Worm (Caenorhabditis elegans) whole organism, early embryonic: ENCODE results near the gene cest-8.

ENCODE experiments used
- B0310.2 ChIP-seq: sonication (generic microtip); optimal IDR thresholded peaks from 2 replicates; lab custom pipeline; 2016; ENCODE audit warnings: mild to moderate bottlenecking, missing genetic modification characterization, missing compliant biosample characterization
- F13C5.2 ChIP-seq: sonication (generic microtip); optimal IDR thresholded peaks from 2 replicates; lab custom pipeline; 2017; ENCODE audit warnings: mild to moderate bottlenecking, missing genetic modification characterization, inconsistent platforms, missing compliant biosample characterization
- aly-1 ChIP-seq: sonication (generic microtip); optimal IDR thresholded peaks from 2 replicates; lab custom pipeline; 2016; ENCODE audit warnings: missing genetic modification characterization, missing compliant biosample characterization
- ama-1 ChIP-seq: fragments of 150-350 bp; optimal IDR thresholded peaks from 2 replicates; lab custom pipeline; 2014
- ceh-13 ChIP-seq: fragments of 200-800 bp; sonication (Bioruptor generic); optimal IDR thresholded peaks from 2 replicates; lab custom pipeline; 2018; ENCODE audit warnings: mild to moderate bottlenecking, missing genetic modification characterization, missing compliant biosample characterization
- ceh-36 ChIP-seq: sonication (generic microtip); optimal IDR thresholded peaks from 2 replicates; lab custom pipeline; 2016; ENCODE audit warnings: missing genetic modification characterization, inconsistent platforms, missing compliant biosample characterization
- ets-7 ChIP-seq: sonication (generic microtip); optimal IDR thresholded peaks from 2 replicates; lab custom pipeline; 2016; ENCODE audit warnings: missing genotype, missing genetic modification characterization, missing compliant biosample characterization
- flt-1 ChIP-seq: fragments of 200-800 bp; sonication (Bioruptor generic); IDR thresholded peaks from 2 replicates; pipeline ENCODE4 v1.3.6; 2022; ENCODE audit warnings: missing genetic modification characterization, missing compliant biosample characterization
- hmbx-1 ChIP-seq: sonication (generic microtip); optimal IDR thresholded peaks from 2 replicates; lab custom pipeline; 2016; ENCODE audit warnings: mild to moderate bottlenecking, missing genetic modification characterization, missing compliant biosample characterization
- hmg-4 ChIP-seq: fragments of 200-800 bp; sonication (Bioruptor generic); optimal IDR thresholded peaks from 2 replicates; lab custom pipeline; 2018; ENCODE audit warnings: mild to moderate bottlenecking, missing genetic modification characterization, missing compliant biosample characterization
- hnd-1 ChIP-seq: sonication (generic microtip); optimal IDR thresholded peaks from 2 replicates; lab custom pipeline; 2016; ENCODE audit warnings: missing genetic modification characterization, missing compliant biosample characterization
- pes-1 ChIP-seq: fragments of 200-800 bp; sonication (Bioruptor generic); IDR thresholded peaks from 2 replicates; pipeline ENCODE4 v1.3.6; 2022; ENCODE audit warnings: missing genetic modification reagents, missing genetic modification characterization, missing compliant biosample characterization
- scrt-1 ChIP-seq: fragments of 200-800 bp; sonication (Bioruptor generic); IDR thresholded peaks from 2 replicates; pipeline ENCODE4 v1.3.6; 2022; ENCODE audit warnings: missing genetic modification characterization, missing compliant biosample characterization
- sea-1 ChIP-seq: fragments of 200-800 bp; sonication (Bioruptor generic); conservative IDR thresholded peaks from 2 replicates; pipeline ENCODE4 v1.3.6; 2022; ENCODE audit warnings: missing genetic modification characterization, missing compliant biosample characterization
- tbx-11 ChIP-seq: fragments of 200-800 bp; sonication (Bioruptor generic); IDR thresholded peaks from 2 replicates; pipeline ENCODE4 v1.3.6; 2022; ENCODE audit warnings: missing genetic modification characterization, missing compliant biosample characterization
- tbx-37 ChIP-seq: fragments of 200-800 bp; sonication (Bioruptor generic); conservative IDR thresholded peaks from 2 replicates; pipeline ENCODE4 v1.3.6; 2022; ENCODE audit warnings: missing genetic modification reagents, missing genetic modification characterization, missing compliant biosample characterization
- tra-4 ChIP-seq: sonication (generic microtip); optimal IDR thresholded peaks from 2 replicates; lab custom pipeline; 2017; ENCODE audit warnings: missing genetic modification characterization, missing compliant biosample characterization

Gene cest-8

DNA sequence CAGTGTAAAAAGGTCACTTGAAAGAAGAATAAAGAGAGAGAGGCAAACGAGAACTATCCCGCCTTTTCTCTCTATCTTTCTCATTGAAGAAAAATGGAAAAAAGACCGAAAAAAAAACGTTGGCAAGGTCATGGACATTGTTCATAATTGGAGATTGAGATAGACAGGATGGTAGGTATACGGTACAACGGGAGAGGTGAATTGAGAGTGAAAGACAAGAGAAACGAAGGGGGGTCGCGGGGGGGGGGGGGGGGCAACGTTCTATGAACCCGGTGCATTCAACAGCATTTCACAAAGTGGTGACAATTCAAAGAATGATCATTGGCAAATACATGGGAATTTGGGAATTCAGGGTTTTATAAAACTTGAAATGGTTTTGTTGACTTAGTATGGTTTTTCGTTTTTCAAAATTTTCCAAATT, 42.6 kb upstream of the cest-8 start:
- TF ChIP-seq tbx-11 (no peak), B0310.2 (tag; lab: Kevin White, UChicago) (no peak), hmg-4 (GFP tag; lab: Kevin White, UChicago) (no peak)

DNA sequence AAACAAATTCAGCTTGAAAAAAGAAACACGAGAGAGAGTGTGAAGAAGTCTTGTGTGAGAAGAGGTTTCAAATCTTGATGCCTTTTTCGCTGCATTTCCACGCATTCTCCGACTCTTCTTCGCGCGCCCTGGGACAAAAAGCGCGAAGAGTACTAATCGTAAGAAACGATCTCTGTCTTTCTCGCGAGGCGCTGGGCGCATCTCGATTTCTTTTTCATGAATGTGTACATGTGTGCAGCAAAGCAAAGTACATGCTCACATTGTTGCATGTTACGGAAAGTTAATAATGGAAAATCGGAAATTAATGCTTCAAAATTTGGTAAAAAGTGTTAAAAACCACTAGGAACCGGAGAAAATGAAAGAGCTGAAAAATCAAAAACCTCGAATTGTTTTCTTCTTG, 41.9 kb upstream of the cest-8 start:
- no peak for TF ChIP-seq sea-1 (GFP tag; lab: Robert Waterston, UW)
- TF ChIP-seq F13C5.2 (tag; lab: Kevin White, UChicago): no peak
- no peak for TF ChIP-seq B0310.2 (tag; lab: Kevin White, UChicago)
- no peak for TF ChIP-seq ceh-36 (tag; lab: Kevin White, UChicago)
- TF ChIP-seq hnd-1: no peak
- TF ChIP-seq hmbx-1: no peak
- TF ChIP-seq pes-1 (GFP tag; lab: Robert Waterston, UW): no peak
- no peak for TF ChIP-seq hmg-4 (GFP tag; lab: Kevin White, UChicago)
- TF ChIP-seq tbx-11: no peak
- no peak for TF ChIP-seq ets-7 (tag; lab: Kevin White, UChicago)
- TF ChIP-seq scrt-1: no peak
- no peak for TF ChIP-seq tbx-37 (GFP tag; lab: Robert Waterston, UW)
- no peak for TF ChIP-seq ama-1 (lab: Kevin White, UChicago)
- no peak for TF ChIP-seq flt-1 (GFP tag; lab: Robert Waterston, UW)
- no peak for TF ChIP-seq aly-1
- no peak for TF ChIP-seq ceh-13 (GFP tag; lab: Kevin White, UChicago)
- no peak for TF ChIP-seq tra-4 (tag; lab: Kevin White, UChicago)

ce11 chrX:12178351-12179089, 40.9 kb upstream of the cest-8 start:
- TF ChIP-seq hnd-1 (no peak), ceh-36 (tag; lab: Kevin White, UChicago) (no peak)

ce11 chrX:12179090-12179488, 40.4 kb upstream of the cest-8 start:
- no peak for TF ChIP-seq pes-1 (GFP tag; lab: Robert Waterston, UW)
- no peak for TF ChIP-seq B0310.2 (tag; lab: Kevin White, UChicago)
- no peak for TF ChIP-seq tra-4 (tag; lab: Kevin White, UChicago)
- TF ChIP-seq ceh-13 (GFP tag; lab: Kevin White, UChicago): no peak
- TF ChIP-seq tbx-37 (GFP tag; lab: Robert Waterston, UW): no peak
- TF ChIP-seq ama-1 (lab: Kevin White, UChicago): no peak
- TF ChIP-seq ets-7 (tag; lab: Kevin White, UChicago): no peak
- no peak for TF ChIP-seq ceh-36 (tag; lab: Kevin White, UChicago)
- no peak for TF ChIP-seq flt-1 (GFP tag; lab: Robert Waterston, UW)
- TF ChIP-seq sea-1 (GFP tag; lab: Robert Waterston, UW): no peak
- TF ChIP-seq scrt-1: no peak
- no peak for TF ChIP-seq F13C5.2 (tag; lab: Kevin White, UChicago)

ce11 chrX:12179817-12180384, 39.6 kb upstream of the cest-8 start:
- TF ChIP-seq hmg-4 (GFP tag; lab: Kevin White, UChicago): peak; percentile 35
- TF ChIP-seq pes-1 (GFP tag; lab: Robert Waterston, UW): no peak
- no peak for TF ChIP-seq aly-1
- TF ChIP-seq ceh-36 (tag; lab: Kevin White, UChicago): no peak
- TF ChIP-seq tra-4 (tag; lab: Kevin White, UChicago): no peak

ce11 chrX:12180681-12181080, 38.8 kb upstream of the cest-8 start:
- TF ChIP-seq hnd-1 (no peak), tbx-11 (no peak), scrt-1 (no peak), pes-1 (GFP tag; lab: Robert Waterston, UW) (no peak), F13C5.2 (tag; lab: Kevin White, UChicago) (no peak), flt-1 (GFP tag; lab: Robert Waterston, UW) (no peak), ceh-13 (GFP tag; lab: Kevin White, UChicago) (no peak), sea-1 (GFP tag; lab: Robert Waterston, UW) (no peak)

DNA sequence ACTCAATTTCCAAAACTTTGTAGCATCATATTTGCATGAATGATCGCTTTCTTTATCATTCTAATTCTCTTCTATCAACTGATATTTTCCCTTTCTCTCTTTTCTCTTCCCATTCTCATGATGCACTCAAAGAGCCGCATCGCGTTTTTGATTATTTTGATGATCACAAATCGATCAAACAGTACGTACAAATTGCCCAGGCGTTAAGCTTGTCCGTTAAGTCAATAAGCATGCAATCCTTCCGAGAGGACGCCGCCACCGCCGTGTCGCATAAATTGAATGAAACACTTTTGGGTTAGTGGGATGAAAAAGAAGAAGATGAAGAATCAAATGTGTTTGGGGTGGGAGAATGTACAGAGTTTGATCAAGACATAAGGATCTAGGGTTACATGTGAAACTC, 37.9 kb upstream of the cest-8 start:
- TF ChIP-seq sea-1 (GFP tag; lab: Robert Waterston, UW) (no peak), scrt-1 (no peak), B0310.2 (tag; lab: Kevin White, UChicago) (no peak), tbx-11 (no peak), flt-1 (GFP tag; lab: Robert Waterston, UW) (no peak)

- TF ChIP-seq F13C5.2 (tag; lab: Kevin White, UChicago) (peak; percentile 25), ets-7 (tag; lab: Kevin White, UChicago) (no peak), hnd-1 (no peak), ama-1 (lab: Kevin White, UChicago) (no peak), flt-1 (GFP tag; lab: Robert Waterston, UW) (no peak), tra-4 (tag; lab: Kevin White, UChicago) (no peak), tbx-11 (no peak), aly-1 (no peak), hmbx-1 (no peak), scrt-1 (no peak), hmg-4 (GFP tag; lab: Kevin White, UChicago) (peak; percentile 2), ceh-13 (GFP tag; lab: Kevin White, UChicago) (no peak), tbx-37 (GFP tag; lab: Robert Waterston, UW) (no peak), ceh-36 (tag; lab: Kevin White, UChicago) (no peak), pes-1 (GFP tag; lab: Robert Waterston, UW) (peak; percentile 30; the same call in 1 of the 2 replicates), sea-1 (GFP tag; lab: Robert Waterston, UW) (no peak), B0310.2 (tag; lab: Kevin White, UChicago) (no peak)
Measured at ce11 chrX:12182684-12183477, 36.6 kb upstream of the cest-8 start.
